Worm (Caenorhabditis elegans): ENCODE results near the gene clec-33.

ce11 chrV:16829396-16829795 lies 40.2 kb downstream of the clec-33 start, which contains the start of gene srh-214:
- TF ChIP-seq lsy-27 (tag; optimal IDR thresholded peaks at IDR 0.05; ENCODE audit: borderline replicate concordance, insufficient read depth) = no peak
- TF ChIP-seq gei-17 (GFP tag; optimal IDR thresholded peaks at IDR 0.05) = no peak
